Fruit fly (Drosophila melanogaster) whole organism, embryonic: ENCODE data around the gene CG14232.

Experiments
- Abd-B ChIP-seq: fragments of 200-800 bp; sonication (Bioruptor generic); optimal IDR thresholded peaks from 2 replicates; lab custom pipeline; 2018; ENCODE audit warnings: missing biosample characterization, mild to moderate bottlenecking, missing genetic modification characterization, moderate library complexity
- Aef1 ChIP-seq: fragments of 200-800 bp; sonication (Bioruptor generic); IDR thresholded peaks from 3 replicates; pipeline ENCODE4 v1.3.6; 2022; ENCODE audit warnings: missing biosample characterization, missing genetic modification characterization
- BEAF-32 ChIP-seq: fragments of 200-800 bp; sonication (Bioruptor generic); optimal IDR thresholded peaks from 3 replicates; lab custom pipeline; 2017; ENCODE audit warnings: missing biosample characterization, missing genetic modification characterization, mild to moderate bottlenecking, moderate library complexity, missing genetic modification reagents
- CG10321 ChIP-seq: fragments of 200-800 bp; sonication (Bioruptor generic); IDR thresholded peaks from 2 replicates; pipeline ENCODE4 v1.3.6; 2022; ENCODE audit warnings: missing biosample characterization, missing genetic modification characterization
- CG10462 ChIP-seq: fragments of 200-800 bp; sonication (Bioruptor generic); optimal IDR thresholded peaks from 2 replicates; lab custom pipeline; 2016; ENCODE audit warnings: missing biosample characterization, missing genetic modification characterization
- CG11456 ChIP-seq: fragments of 200-800 bp; sonication (Bioruptor generic); IDR thresholded peaks from 3 replicates; pipeline ENCODE4 v1.3.6; 2022; ENCODE audit warnings: missing biosample characterization, missing genetic modification characterization
- CG1233 ChIP-seq: fragments of 200-800 bp; sonication (Bioruptor generic); optimal IDR thresholded peaks from 4 replicates; lab custom pipeline; 2018; ENCODE audit warnings: missing biosample characterization, mild to moderate bottlenecking, missing genetic modification characterization
- CG15479 ChIP-seq: fragments of 200-800 bp; sonication (Bioruptor generic); optimal IDR thresholded peaks from 3 replicates; lab custom pipeline; 2019; ENCODE audit warnings: missing biosample characterization, mild to moderate bottlenecking, missing genetic modification characterization, moderate library complexity
- CG18262 ChIP-seq: fragments of 200-800 bp; optimal IDR thresholded peaks from 3 replicates; lab custom pipeline; 2019; ENCODE audit warnings: missing biosample characterization, mild to moderate bottlenecking, missing genetic modification characterization, moderate library complexity
- CG1832 ChIP-seq: fragments of 200-800 bp; sonication (Bioruptor generic); optimal IDR thresholded peaks from 2 replicates; lab custom pipeline; 2017; ENCODE audit warnings: missing biosample characterization, mild to moderate bottlenecking, missing genetic modification characterization, inconsistent platforms
- CG2889 ChIP-seq: fragments of 200-800 bp; sonication (Bioruptor generic); IDR thresholded peaks from 3 replicates; pipeline ENCODE4 v1.3.6; 2022; ENCODE audit warnings: missing biosample characterization, missing genetic modification characterization
- CG3726 ChIP-seq: fragments of 200-800 bp; sonication (Bioruptor generic); IDR thresholded peaks from 3 replicates; pipeline ENCODE4, ENCODE4 v1.3.6; 2022; ENCODE audit warnings: missing biosample characterization, missing genetic modification characterization
- CG4424 ChIP-seq: fragments of 200-800 bp; sonication (Bioruptor generic); optimal IDR thresholded peaks from 3 replicates; lab custom pipeline; 2016; ENCODE audit warnings: missing biosample characterization, missing genetic modification characterization
- CG6765 ChIP-seq: fragments of 200-800 bp; sonication (Bioruptor generic); optimal IDR thresholded peaks from 3 replicates; lab custom pipeline; 2017; ENCODE audit warnings: missing biosample characterization, mild to moderate bottlenecking, missing genetic modification characterization
- CG7556 ChIP-seq: fragments of 200-800 bp; sonication (Bioruptor generic); optimal IDR thresholded peaks from 2 replicates; lab custom pipeline; 2017; ENCODE audit warnings: missing biosample characterization, mild to moderate bottlenecking, missing genetic modification characterization
- CG8089 ChIP-seq: fragments of 200-800 bp; sonication (Bioruptor generic); optimal IDR thresholded peaks from 3 replicates; lab custom pipeline; 2016; ENCODE audit warnings: missing biosample characterization, missing genetic modification characterization
- CG9817 ChIP-seq: fragments of 200-800 bp; sonication (Bioruptor generic); optimal IDR thresholded peaks from 2 replicates; lab custom pipeline; 2018; ENCODE audit warnings: missing biosample characterization, mild to moderate bottlenecking, missing genetic modification characterization, moderate library complexity
- D19B ChIP-seq: fragments of 200-800 bp; sonication (Bioruptor generic); optimal IDR thresholded peaks from 2 replicates; lab custom pipeline; 2017; ENCODE audit warnings: missing biosample characterization, mild to moderate bottlenecking, missing genetic modification characterization
- Dbx ChIP-seq: fragments of 200-800 bp; sonication (Bioruptor generic); IDR thresholded peaks from 3 replicates; pipeline ENCODE4 v1.3.6; 2022; ENCODE audit warnings: missing biosample characterization, missing genetic modification characterization
- Dek ChIP-seq: fragments of 200-800 bp; sonication (Bioruptor generic); optimal IDR thresholded peaks from 3 replicates; lab custom pipeline; 2019; ENCODE audit warnings: missing biosample characterization, mild to moderate bottlenecking, missing genetic modification characterization, moderate library complexity
- ERR ChIP-seq: fragments of 200-800 bp; sonication (Bioruptor generic); optimal IDR thresholded peaks from 2 replicates; lab custom pipeline; 2016; ENCODE audit warnings: missing biosample characterization, missing genetic modification characterization
- HLH3B ChIP-seq: fragments of 200-800 bp; sonication (Bioruptor generic); IDR thresholded peaks from 2 replicates; pipeline ENCODE4 v1.3.6; 2022; ENCODE audit warnings: missing biosample characterization, missing genetic modification characterization
- Hey ChIP-seq: fragments of 200-800 bp; sonication (Bioruptor generic); optimal IDR thresholded peaks from 3 replicates; lab custom pipeline; 2018; ENCODE audit warnings: missing biosample characterization, mild to moderate bottlenecking, missing genetic modification characterization
- HmgZ ChIP-seq: fragments of 200-800 bp; sonication (Bioruptor generic); optimal IDR thresholded peaks from 2 replicates; lab custom pipeline; 2018; ENCODE audit warnings: missing biosample characterization, mild to moderate bottlenecking, missing genetic modification characterization
- Hr51 ChIP-seq, 2 experiments: fragments of 200-800 bp; sonication (Bioruptor generic); optimal IDR thresholded peaks; 2 replicates in 1 of 2; 3 replicates in 1 of 2; lab custom pipeline; 2016 to 2018; ENCODE audit warnings: missing biosample characterization in 2 of 2, missing genetic modification characterization in 2 of 2, mild to moderate bottlenecking in 1 of 2, moderate library complexity in 1 of 2
- Kr ChIP-seq: fragments of 200-800 bp; sonication (Bioruptor generic); optimal IDR thresholded peaks from 2 replicates; lab custom pipeline; 2017; ENCODE audit warnings: missing biosample characterization, mild to moderate bottlenecking, missing genetic modification characterization
- Lpt ChIP-seq: fragments of >200 bp; optimal IDR thresholded peaks from 2 replicates; lab custom pipeline; 2018; ENCODE audit warnings: missing biosample characterization, missing genetic modification characterization
- Max ChIP-seq: fragments of 200-800 bp; sonication (Bioruptor generic); optimal IDR thresholded peaks from 2 replicates; lab custom pipeline; 2016; ENCODE audit warnings: missing biosample characterization, mild to moderate bottlenecking, missing genetic modification characterization
- Mes4 ChIP-seq: fragments of 200-800 bp; sonication (Bioruptor generic); optimal IDR thresholded peaks from 2 replicates; lab custom pipeline; 2016; ENCODE audit warnings: missing biosample characterization, missing genetic modification characterization
- NFAT ChIP-seq: fragments of 200-800 bp; sonication (Bioruptor generic); IDR thresholded peaks from 2 replicates; pipeline ENCODE4 v1.3.6; 2022; ENCODE audit warnings: missing biosample characterization, missing genetic modification characterization
- Stat92E ChIP-seq, 3 experiments: fragments of >200 bp in 2 of 3; fragments of 200-800 bp in 1 of 3; sonication (Bioruptor generic) in 1 of 3; optimal IDR thresholded peaks; 2 replicates each; lab custom pipeline; 2017 to 2019; ENCODE audit warnings: missing biosample characterization in 3 of 3, missing genetic modification characterization in 3 of 3, mild to moderate bottlenecking in 1 of 3, moderate library complexity in 1 of 3
- Taf1 ChIP-seq: fragments of 200-800 bp; sonication (Bioruptor generic); IDR thresholded peaks from 2 replicates; pipeline ENCODE4 v1.3.6; 2022; ENCODE audit warnings: missing biosample characterization, missing genetic modification characterization
- Tbp ChIP-seq: fragments of >200 bp; optimal IDR thresholded peaks from 2 replicates; lab custom pipeline; 2018; ENCODE audit warnings: missing biosample characterization, missing genetic modification characterization
- YL-1 ChIP-seq: fragments of 200-800 bp; sonication (Bioruptor generic); optimal IDR thresholded peaks from 3 replicates; lab custom pipeline; 2017; ENCODE audit warnings: missing biosample characterization, mild to moderate bottlenecking, missing genetic modification characterization
- crc ChIP-seq: fragments of 200-800 bp; sonication (Bioruptor generic); optimal IDR thresholded peaks from 2 replicates; lab custom pipeline; 2016; ENCODE audit warnings: missing biosample characterization, missing genetic modification characterization
- crol ChIP-seq: fragments of 200-800 bp; sonication (Bioruptor generic); IDR thresholded peaks from 2 replicates; pipeline ENCODE4 v1.3.6; 2022; ENCODE audit warnings: missing biosample characterization, missing genetic modification characterization
- gcm ChIP-seq: fragments of 200-800 bp; sonication (Bioruptor generic); optimal IDR thresholded peaks from 2 replicates; lab custom pipeline; 2019; ENCODE audit warnings: missing biosample characterization, mild to moderate bottlenecking, missing genetic modification characterization, moderate library complexity
- gsb-n ChIP-seq: fragments of 200-800 bp; sonication (Bioruptor generic); optimal IDR thresholded peaks from 3 replicates; lab custom pipeline; 2018; ENCODE audit warnings: missing biosample characterization, mild to moderate bottlenecking, missing genetic modification characterization
- hbn ChIP-seq: fragments of 200-800 bp; sonication (Bioruptor generic); IDR thresholded peaks from 2 replicates; pipeline ENCODE4 v1.3.6; 2022; ENCODE audit warnings: missing biosample characterization, missing genetic modification characterization; ENCODE audit not compliant: partially characterized antibody
- lilli ChIP-seq: fragments of 200-800 bp; sonication (Bioruptor generic); optimal IDR thresholded peaks from 3 replicates; lab custom pipeline; 2016; ENCODE audit warnings: missing biosample characterization, missing genetic modification characterization
- mirr ChIP-seq: fragments of 200-800 bp; sonication (Bioruptor generic); optimal IDR thresholded peaks from 3 replicates; lab custom pipeline; 2018; ENCODE audit warnings: missing biosample characterization, mild to moderate bottlenecking, missing genetic modification characterization
- pnt ChIP-seq: fragments of 200-800 bp; sonication (Bioruptor generic); optimal IDR thresholded peaks from 3 replicates; lab custom pipeline; 2016; ENCODE audit warnings: missing biosample characterization, missing genetic modification characterization
- pros ChIP-seq: fragments of 200-800 bp; sonication (Bioruptor generic); optimal IDR thresholded peaks from 3 replicates; lab custom pipeline; 2019; ENCODE audit warnings: missing biosample characterization, mild to moderate bottlenecking, missing genetic modification characterization, moderate library complexity
- seq ChIP-seq: fragments of 200-800 bp; sonication (Bioruptor generic); IDR thresholded peaks from 2 replicates; pipeline ENCODE4 v1.3.6; 2022; ENCODE audit warnings: missing biosample characterization, missing genetic modification characterization
- sim ChIP-seq: fragments of 200-800 bp; sonication (Bioruptor generic); IDR thresholded peaks from 2 replicates; pipeline ENCODE4 v1.3.6; 2022; ENCODE audit warnings: missing biosample characterization, missing genetic modification characterization
- sisA ChIP-seq: fragments of 200-800 bp; sonication (Bioruptor generic); IDR thresholded peaks from 2 replicates; pipeline ENCODE4 v1.3.6; 2022; ENCODE audit warnings: missing biosample characterization, missing genetic modification characterization
- slp2 ChIP-seq: fragments of 200-800 bp; sonication (Bioruptor generic); optimal IDR thresholded peaks from 2 replicates; lab custom pipeline; 2016; ENCODE audit warnings: missing biosample characterization, missing genetic modification characterization
- z ChIP-seq: fragments of 200-800 bp; sonication (Bioruptor generic); IDR thresholded peaks from 3 replicates; pipeline ENCODE4 v1.3.6; 2022; ENCODE audit warnings: missing biosample characterization, missing genetic modification characterization
- zf30C ChIP-seq: fragments of 200-800 bp; sonication (Bioruptor generic); optimal IDR thresholded peaks from 3 replicates; lab custom pipeline; 2018; ENCODE audit warnings: missing biosample characterization, mild to moderate bottlenecking, missing genetic modification characterization

The CG14232 gene

dm6 chrX:19692951-19693698 lies 10.9 kb downstream of the CG14232 start, which contains the start of gene Mer (continued):
- TF ChIP-seq Lpt (GFP tag; lab: Kevin White, UChicago) (no peak), Abd-B (GFP tag; lab: Kevin White, UChicago) (peak; percentile 73), CG11456 (GFP tag; lab: Robert Waterston, UW) (peak; percentile 73; the same call in 1 of the 3 replicates), gsb-n (tag; lab: Kevin White, UChicago) (peak; percentile 65), NFAT (GFP tag; lab: Robert Waterston, UW) (peak; percentile 48), CG6765 (peak; percentile 78), CG4424 (GFP tag; lab: Kevin White, UChicago) (peak; percentile 79), Stat92E (GFP tag; optimal IDR thresholded peaks at IDR 0.05; lab: Kevin White, UChicago) (peak in 1 of 3 experiments; percentile 42), hbn (GFP tag; lab: Robert Waterston, UW) (no peak), Kr (GFP tag; lab: Kevin White, UChicago) (no peak), seq (peak; percentile 85), pros (GFP tag; lab: Kevin White, UChicago) (no peak), CG2889 (GFP tag; lab: Robert Waterston, UW) (peak; percentile 65; the same call in 2 of the 3 replicates), CG1233 (peak; percentile 75), Hr51 (GFP tag; optimal IDR thresholded peaks at IDR 0.05; lab: Kevin White, UChicago) (peak; percentile 82 to 88), lilli (GFP tag; lab: Kevin White, UChicago) (peak; percentile 91), crc (GFP tag; lab: Kevin White, UChicago) (peak; percentile 82), CG8089 (GFP tag; lab: Kevin White, UChicago) (peak; percentile 71), D19B (peak; percentile 77), mirr (GFP tag; lab: Kevin White, UChicago) (peak; percentile 85), slp2 (peak; percentile 69), CG15479 (GFP tag; lab: Kevin White, UChicago) (peak; percentile 27), HLH3B (GFP tag; lab: Robert Waterston, UW) (peak; percentile 83), crol (GFP tag; lab: Robert Waterston, UW) (peak; percentile 24; the same call in 1 of the 2 replicates), CG3726 (GFP tag; lab: Robert Waterston, UW) (peak; percentile 81; the same call in 2 of the 3 replicates), z (GFP tag; lab: Robert Waterston, UW) (no peak), Dbx (GFP tag; lab: Robert Waterston, UW) (peak; percentile 80; the same call in 2 of the 3 replicates), Mes4 (GFP tag; lab: Kevin White, UChicago) (peak; percentile 71), sisA (GFP tag; lab: Robert Waterston, UW) (peak; percentile 76), YL-1 (peak; percentile 71), gcm (GFP tag; lab: Kevin White, UChicago) (peak; percentile 83), Taf1 (GFP tag; lab: Robert Waterston, UW) (peak; percentile 69), Dek (tag; lab: Kevin White, UChicago) (peak; percentile 74), CG1832 (GFP tag; lab: Kevin White, UChicago) (no peak), pnt (peak; percentile 76), sim (GFP tag; lab: Robert Waterston, UW) (peak; percentile 67), Hey (no peak), Max (GFP tag; lab: Kevin White, UChicago) (peak; percentile 69), CG10321 (GFP tag; lab: Robert Waterston, UW) (peak; percentile 30; the same call in 1 of the 2 replicates), CG10462 (GFP tag; lab: Kevin White, UChicago) (peak; percentile 62), Aef1 (GFP tag; lab: Robert Waterston, UW) (peak; percentile 77), BEAF-32 (GFP tag; lab: Kevin White, UChicago) (peak; percentile 34), CG7556 (GFP tag; lab: Kevin White, UChicago) (peak; percentile 75), zf30C (GFP tag; lab: Kevin White, UChicago) (no peak), CG18262 (tag; lab: Kevin White, UChicago) (peak; percentile 84), ERR (GFP tag; lab: Kevin White, UChicago) (peak; percentile 79), HmgZ (peak; percentile 89), Tbp (no peak), CG9817 (tag; lab: Kevin White, UChicago) (peak; percentile 78)
